Worm (Caenorhabditis elegans) whole organism, mixed stage, embryonic: ENCODE measurements around the gene M163.7.

ENCODE experiments used
- M03D4.4 ChIP-seq: sonication (generic microtip); optimal IDR thresholded peaks from 2 replicates; lab custom pipeline; 2017; ENCODE audit warnings: mild to moderate bottlenecking, missing genetic modification characterization, missing compliant biosample characterization
- bed-3 ChIP-seq: fragments of 200-800 bp; sonication (Bioruptor generic); optimal IDR thresholded peaks from 3 replicates; lab custom pipeline; 2018; ENCODE audit warnings: mild to moderate bottlenecking, missing genetic modification characterization, moderate library complexity, missing compliant biosample characterization
- blmp-1 ChIP-seq: fragments of 150-350 bp; optimal IDR thresholded peaks from 2 replicates; lab custom pipeline; 2014; ENCODE audit warnings: missing biosample characterization, missing genetic modification characterization
- ceh-83 ChIP-seq: fragments of 200-800 bp; sonication (Bioruptor generic); optimal IDR thresholded peaks from 2 replicates; lab custom pipeline; 2018; ENCODE audit warnings: mild to moderate bottlenecking, missing genetic modification characterization, missing compliant biosample characterization
- ces-1 ChIP-seq: fragments of 150-350 bp; optimal IDR thresholded peaks from 2 replicates; lab custom pipeline; 2014; ENCODE audit warnings: missing biosample characterization, missing genetic modification reagents, missing genetic modification characterization
- drap-1 ChIP-seq: fragments of 200-800 bp; sonication (Bioruptor generic); optimal IDR thresholded peaks from 3 replicates; lab custom pipeline; 2018; ENCODE audit warnings: mild to moderate bottlenecking, missing genetic modification characterization, missing compliant biosample characterization
- elt-3 ChIP-seq: fragments of 150-350 bp; optimal IDR thresholded peaks from 2 replicates; lab custom pipeline; 2014; ENCODE audit warnings: missing biosample characterization, missing genetic modification characterization
- ham-2 ChIP-seq: fragments of 200-800 bp; sonication (Bioruptor generic); optimal IDR thresholded peaks from 2 replicates; lab custom pipeline; 2018; ENCODE audit warnings: mild to moderate bottlenecking, missing genetic modification characterization, missing compliant biosample characterization
- lin-13 ChIP-seq: fragments of 150-350 bp; optimal IDR thresholded peaks from 2 replicates; lab custom pipeline; 2014; ENCODE audit warnings: missing biosample characterization, missing genetic modification characterization
- lin-32 ChIP-seq: fragments of 200-800 bp; sonication (Bioruptor generic); optimal IDR thresholded peaks from 2 replicates; lab custom pipeline; 2018; ENCODE audit warnings: mild to moderate bottlenecking, missing genetic modification characterization, missing compliant biosample characterization
- mab-5 ChIP-seq: fragments of 150-350 bp; optimal IDR thresholded peaks from 2 replicates; lab custom pipeline; 2014; ENCODE audit warnings: missing biosample characterization, missing genetic modification characterization
- mep-1 ChIP-seq: fragments of 150-350 bp; optimal IDR thresholded peaks from 2 replicates; lab custom pipeline; 2017; ENCODE audit warnings: missing biosample characterization, missing genetic modification reagents, missing genetic modification characterization, inconsistent platforms
- mls-2 ChIP-seq: sonication (generic microtip); optimal IDR thresholded peaks from 2 replicates; lab custom pipeline; 2016; ENCODE audit warnings: mild to moderate bottlenecking, missing genetic modification characterization, moderate library complexity, missing compliant biosample characterization
- nhr-2 ChIP-seq: fragments of 150-350 bp; optimal IDR thresholded peaks from 2 replicates; lab custom pipeline; 2014; ENCODE audit warnings: missing biosample characterization, missing genetic modification characterization
- nhr-237 ChIP-seq: fragments of 150-350 bp; optimal IDR thresholded peaks from 2 replicates; lab custom pipeline; 2014; ENCODE audit warnings: missing biosample characterization, missing genetic modification characterization
- nhr-28 ChIP-seq: fragments of 150-350 bp; optimal IDR thresholded peaks from 2 replicates; lab custom pipeline; 2014; ENCODE audit warnings: missing biosample characterization, missing genetic modification characterization
- nhr-76 ChIP-seq: sonication (generic microtip); optimal IDR thresholded peaks from 2 replicates; lab custom pipeline; 2017; ENCODE audit warnings: missing biosample characterization, missing genetic modification characterization
- snpc-4 ChIP-seq: fragments of 150-350 bp; optimal IDR thresholded peaks from 2 replicates; lab custom pipeline; 2014; ENCODE audit warnings: missing biosample characterization, missing genetic modification characterization
- sptf-1 ChIP-seq: sonication (generic microtip); optimal IDR thresholded peaks from 2 replicates; lab custom pipeline; 2017; ENCODE audit warnings: mild to moderate bottlenecking, missing genetic modification characterization, moderate library complexity, missing compliant biosample characterization
- unc-120 ChIP-seq: sonication (generic microtip); optimal IDR thresholded peaks from 2 replicates; lab custom pipeline; 2017; ENCODE audit warnings: missing genetic modification characterization, missing compliant biosample characterization; ENCODE audit not compliant: poor library complexity, severe bottlenecking
- unc-39 ChIP-seq: fragments of 150-350 bp; optimal IDR thresholded peaks from 2 replicates; lab custom pipeline; 2014; ENCODE audit warnings: missing biosample characterization, missing genetic modification characterization
- ztf-11 ChIP-seq: fragments of 150-350 bp; optimal IDR thresholded peaks from 2 replicates; lab custom pipeline; 2014; ENCODE audit warnings: missing biosample characterization, missing genetic modification characterization

M163.7 gene

ce11 chrX:14512817-14513216 is 48.2 kb downstream of the M163.7 start, which contains the start of gene fbxa-141:
TSS of gene fbxa-141 (minus strand) at chrX:14512917.
- no peak for TF ChIP-seq nhr-28
- TF ChIP-seq lin-13 (tag; lab: Kevin White, UChicago), result no peak
- no peak for TF ChIP-seq lin-32
- no peak for TF ChIP-seq elt-3 (tag; lab: Kevin White, UChicago)
- TF ChIP-seq ham-2 (GFP tag; lab: Kevin White, UChicago), result no peak
- TF ChIP-seq bed-3 (GFP tag; lab: Kevin White, UChicago), result no peak
- TF ChIP-seq nhr-76 (tag; lab: Kevin White, UChicago), result no peak
- no peak for TF ChIP-seq ces-1 (GFP tag; lab: Kevin White, UChicago)
- no peak for TF ChIP-seq M03D4.4 (tag; lab: Kevin White, UChicago)

DNA sequence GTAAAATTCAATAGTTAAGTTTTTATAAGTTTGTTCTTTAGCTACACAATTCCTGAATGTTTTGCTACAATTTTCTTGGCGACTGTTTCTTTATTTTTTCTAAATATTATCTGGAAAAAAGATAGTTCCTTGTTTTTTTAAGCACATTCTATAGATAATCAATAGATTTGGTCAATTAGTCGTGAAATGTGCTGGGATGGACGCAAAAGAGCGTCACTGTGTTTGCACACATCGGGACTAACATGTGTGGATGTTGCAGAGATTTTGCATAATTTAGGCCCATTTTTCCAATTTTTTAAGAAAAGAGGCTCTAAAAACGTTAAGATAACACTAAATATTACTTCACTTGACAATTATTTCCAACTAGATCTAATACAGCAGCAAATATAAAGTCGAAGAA is 48.8 kb downstream of the M163.7 start:
- no peak for TF ChIP-seq ceh-83 (GFP tag; lab: Kevin White, UChicago)
- TF ChIP-seq unc-120 (tag; lab: Kevin White, UChicago), result peak; percentile 4
- TF ChIP-seq ces-1 (GFP tag; lab: Kevin White, UChicago), result peak; percentile 93
- TF ChIP-seq elt-3 (tag; lab: Kevin White, UChicago), result no peak
- no peak for TF ChIP-seq nhr-237 (tag; lab: Kevin White, UChicago)
- TF ChIP-seq ham-2 (GFP tag; lab: Kevin White, UChicago), result no peak
- TF ChIP-seq mep-1 (tag; lab: Kevin White, UChicago), result peak; percentile 8

DNA sequence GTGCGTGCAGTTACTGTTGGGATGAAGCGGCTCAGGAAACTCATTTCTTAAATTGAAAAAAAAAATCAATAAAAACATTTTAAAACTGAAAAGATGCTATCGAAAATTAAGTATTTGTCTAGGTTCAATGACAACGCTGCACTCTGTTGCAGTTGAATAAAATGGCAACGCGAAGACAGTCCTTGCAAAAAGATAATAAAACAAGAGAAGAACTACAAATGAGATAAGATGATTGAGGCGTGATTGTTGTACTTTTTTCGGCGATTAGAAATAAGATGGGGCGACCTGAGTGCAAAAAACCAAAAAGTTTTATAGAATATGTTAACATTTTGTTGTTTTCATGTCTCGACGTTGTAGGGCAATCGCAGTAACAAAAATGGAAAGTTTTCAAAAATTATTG is 50.4 kb downstream of the M163.7 start, which contains the start of gene gcsh-1:
TSS of gene gcsh-1 (minus strand) at position 46 of the 400 bp plus-strand sequence.
- TF ChIP-seq unc-39 (no peak), nhr-2 (tag; lab: Kevin White, UChicago) (no peak), sptf-1 (no peak), nhr-237 (tag; lab: Kevin White, UChicago) (no peak), blmp-1 (tag; lab: Kevin White, UChicago) (no peak), mab-5 (tag; lab: Kevin White, UChicago) (no peak), ztf-11 (tag; lab: Kevin White, UChicago) (no peak), ham-2 (GFP tag; lab: Kevin White, UChicago) (no peak), snpc-4 (tag; lab: Kevin White, UChicago) (no peak), lin-32 (no peak), drap-1 (no peak), mls-2 (tag; lab: Kevin White, UChicago) (no peak)
- TF ChIP-seq, all 35 proteins: peak for 0
